Worm (Caenorhabditis elegans): ENCODE results near the gene E04F6.6.

DNA sequence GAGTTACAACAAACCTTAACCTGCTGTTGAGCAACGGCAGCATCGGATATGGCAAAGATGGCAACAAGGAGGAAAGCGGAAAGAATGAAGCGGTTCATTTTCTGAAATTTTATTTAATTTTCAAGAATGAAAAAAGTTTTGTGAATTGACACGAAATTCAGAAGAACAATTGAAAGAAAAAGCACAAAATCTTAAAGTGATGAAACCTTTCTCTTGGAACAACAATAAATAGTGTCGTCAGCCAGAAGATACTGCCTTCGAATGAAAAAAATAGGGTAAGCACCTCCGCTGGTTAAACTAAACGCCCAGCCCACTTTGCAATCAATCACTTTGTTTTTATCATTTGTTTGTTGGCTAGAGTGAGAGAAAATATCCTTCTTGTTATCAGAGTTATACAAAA is 12.7 kb upstream of the E04F6.6 start, which contains the start of gene E04F6.9:
- TF ChIP-seq R02D3.7 (tag; optimal IDR thresholded peaks at IDR 0.05) (no peak), nhr-10 (tag; optimal IDR thresholded peaks at IDR 0.05) (no peak), F44E2.7 (GFP tag; IDR thresholded peaks at IDR 0.05) (no peak), nhr-76 (tag; optimal IDR thresholded peaks at IDR 0.05) (no peak), nhr-11 (tag; optimal IDR thresholded peaks at IDR 0.05) (no peak), ama-1 (optimal IDR thresholded peaks at IDR 0.05) (no peak)

All from whole organism, L4 larva.